Worm (Caenorhabditis elegans) whole organism, L2 larva: Measurements from ENCODE around the gene F28C10.3.

Source experiments
- Y55F3AM.14 ChIP-seq: fragments of 200-800 bp; sonication (Bioruptor generic); optimal IDR thresholded peaks from 2 replicates; lab custom pipeline; 2018; ENCODE audit warnings: mild to moderate bottlenecking, missing genetic modification characterization, missing compliant biosample characterization
- ama-1 ChIP-seq: fragments of 150-350 bp; optimal IDR thresholded peaks from 2 replicates; lab custom pipeline; 2018; ENCODE audit warnings: inconsistent platforms
- blmp-1 ChIP-seq: sonication (generic microtip); optimal IDR thresholded peaks from 2 replicates; lab custom pipeline; 2017; ENCODE audit warnings: missing genetic modification characterization, mild to moderate bottlenecking, missing compliant biosample characterization, antibody characterized with exemption, moderate library complexity; ENCODE audit not compliant: insufficient read depth
- ceh-82 ChIP-seq: fragments of 150-350 bp; optimal IDR thresholded peaks from 2 replicates; lab custom pipeline; 2014; ENCODE audit warnings: missing biosample characterization, missing genetic modification characterization
- elt-1 ChIP-seq: fragments of 150-350 bp; optimal IDR thresholded peaks from 2 replicates; lab custom pipeline; 2014; ENCODE audit warnings: missing biosample characterization, missing genetic modification characterization
- mab-5 ChIP-seq: fragments of 150-350 bp; optimal IDR thresholded peaks from 2 replicates; lab custom pipeline; 2014; ENCODE audit warnings: missing biosample characterization, missing genetic modification characterization
- nhr-10 ChIP-seq: sonication (generic microtip); optimal IDR thresholded peaks from 2 replicates; lab custom pipeline; 2017; ENCODE audit warnings: missing biosample characterization, missing genetic modification characterization
- nhr-25 ChIP-seq: fragments of 150-350 bp; sonication (generic microtip); optimal IDR thresholded peaks from 3 replicates; lab custom pipeline; 2014; ENCODE audit warnings: missing biosample characterization, missing genetic modification characterization
- unc-62 ChIP-seq: fragments of 150-350 bp; optimal IDR thresholded peaks from 2 replicates; lab custom pipeline; 2014; ENCODE audit warnings: missing biosample characterization, missing genetic modification reagents, missing genetic modification characterization
- ztf-11 ChIP-seq: sonication (generic microtip); optimal IDR thresholded peaks from 2 replicates; lab custom pipeline; 2017; ENCODE audit warnings: missing biosample characterization, missing genetic modification characterization

DNA sequence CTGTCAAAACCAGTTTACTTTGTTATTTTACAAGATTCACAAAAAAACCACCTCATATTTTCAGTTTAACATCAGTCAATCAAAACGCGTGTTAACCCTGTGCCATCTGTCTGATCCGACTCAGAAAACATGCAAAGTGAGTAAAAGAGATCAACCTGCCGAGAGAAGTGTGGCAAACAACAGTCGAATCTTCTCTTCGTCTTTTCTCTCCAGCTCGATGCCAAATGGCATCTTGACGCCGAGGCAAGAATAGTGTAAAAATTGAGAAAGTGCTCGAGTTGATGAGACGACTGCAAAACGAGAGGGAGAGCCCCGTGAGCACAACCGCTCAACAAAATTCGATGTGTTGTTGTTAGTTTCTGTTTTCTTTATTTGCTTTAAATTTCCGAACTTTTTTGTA is 42.7 kb downstream of the F28C10.3 start, which contains the start of gene B0310.1:
- TF ChIP-seq ceh-82 (no peak), unc-62 (GFP tag; lab: Kevin White, UChicago) (no peak), mab-5 (tag; lab: Kevin White, UChicago) (no peak), ama-1 (no peak), nhr-25 (tag; lab: Kevin White, UChicago) (no peak), nhr-10 (tag; lab: Kevin White, UChicago) (no peak), elt-1 (tag; lab: Kevin White, UChicago) (no peak), Y55F3AM.14 (GFP tag; lab: Kevin White, UChicago) (no peak), ztf-11 (tag; lab: Kevin White, UChicago) (no peak), blmp-1 (tag; lab: Kevin White, UChicago) (no peak)
